Fruit fly (Drosophila melanogaster): ENCODE data around the gene ND-ACP.

The ND-ACP gene

dm6 chr3L:1318241-1318640, 11.5 kb upstream of the ND-ACP start, which contains the start of gene Myo61F (continued):
- TF ChIP-seq chinmo (GFP tag; IDR thresholded peaks at IDR 0.05; ENCODE audit: partially characterized antibody) (peak; percentile 51; the same call in 1 of the 4 replicates), CG7745 (tag; optimal IDR thresholded peaks at IDR 0.05) (no peak), zfh2 (GFP tag; optimal IDR thresholded peaks at IDR 0.05) (no peak), MESR4 (GFP tag; optimal IDR thresholded peaks at IDR 0.05) (no peak), CG17802 (tag; optimal IDR thresholded peaks at IDR 0.05) (no peak), Kr (GFP tag; optimal IDR thresholded peaks at IDR 0.05) (no peak), Pdp1 (GFP tag; optimal IDR thresholded peaks at IDR 0.05) (peak in 1 of 2 experiments; percentile 94), CG6791 (GFP tag; IDR thresholded peaks at IDR 0.05; ENCODE audit: partially characterized antibody) (peak; percentile 66), CG15514 (GFP tag; optimal IDR thresholded peaks at IDR 0.05) (peak; percentile 63), Med (GFP tag) (peak; percentile 67), CG7928 (GFP tag; optimal IDR thresholded peaks at IDR 0.05) (peak; percentile 45), Doc3 (GFP tag; IDR thresholded peaks at IDR 0.05; ENCODE audit: partially characterized antibody) (0 out of 3 replicates have a peak, but pooled peaks have one; percentile 12), dmrt99B (tag; optimal IDR thresholded peaks at IDR 0.05) (no peak), tna (GFP tag; IDR thresholded peaks at IDR 0.05; ENCODE audit: partially characterized antibody) (peak; percentile 39; the same call in 1 of the 2 replicates), sens (GFP tag) (peak; percentile 27), Hr78 (GFP tag; optimal IDR thresholded peaks at IDR 0.05) (peak in 1 of 2 experiments; percentile 38), Dref (GFP tag; IDR thresholded peaks at IDR 0.05) (peak; percentile 78), Six4 (GFP tag; optimal IDR thresholded peaks at IDR 0.05) (no peak), CG2202 (tag; optimal IDR thresholded peaks at IDR 0.05) (no peak), Mrtf (GFP tag; IDR thresholded peaks at IDR 0.05) (no peak), amos (GFP tag; IDR thresholded peaks at IDR 0.05; ENCODE audit: partially characterized antibody) (peak; percentile 30; the same call in 1 of the 2 replicates), bbx (GFP tag; IDR thresholded peaks at IDR 0.05; ENCODE audit: partially characterized antibody) (peak; percentile 64; the same call in 1 of the 2 replicates), CG14860 (GFP tag; IDR thresholded peaks at IDR 0.05; ENCODE audit: partially characterized antibody) (peak; percentile 46; the same call in 1 of the 3 replicates), BEAF-32 (GFP tag; optimal IDR thresholded peaks at IDR 0.05) (peak; percentile 21), Opbp (GFP tag; IDR thresholded peaks at IDR 0.05; ENCODE audit: partially characterized antibody) (0 out of 3 replicates have a peak, but pooled peaks have one; percentile 34), CG17186 (GFP tag; optimal IDR thresholded peaks at IDR 0.05) (peak; percentile 72), Bgb (GFP tag; IDR thresholded peaks at IDR 0.05; ENCODE audit: partially characterized antibody) (peak; percentile 58), CG9727 (GFP tag; optimal IDR thresholded peaks at IDR 0.05) (no peak), sna (GFP tag; IDR thresholded peaks at IDR 0.05; ENCODE audit: partially characterized antibody) (peak; percentile 42; the same call in 1 of the 2 replicates), Scr (GFP tag; IDR thresholded peaks at IDR 0.05; ENCODE audit: partially characterized antibody) (peak; percentile 54), CG7987 (GFP tag; optimal IDR thresholded peaks at IDR 0.05) (peak; percentile 20), gce (GFP tag; IDR thresholded peaks at IDR 0.05) (0 out of 3 replicates have a peak, but pooled peaks have one; percentile 23), Ets97D (GFP tag; optimal IDR thresholded peaks at IDR 0.05) (peak; percentile 12), zen2 (GFP tag; IDR thresholded peaks at IDR 0.05; ENCODE audit: partially characterized antibody) (0 out of 3 replicates have a peak, but pooled peaks have one; percentile 7), stwl (tag; optimal IDR thresholded peaks at IDR 0.05) (peak; percentile 9), Fer1 (GFP tag; optimal IDR thresholded peaks at IDR 0.05) (peak; percentile 15), unc-4 (GFP tag; IDR thresholded peaks at IDR 0.05; ENCODE audit: partially characterized antibody) (peak; percentile 53), Neu2 (GFP tag; optimal IDR thresholded peaks at IDR 0.05; ENCODE audit: borderline replicate concordance) (no peak), vvl (GFP tag; IDR thresholded peaks at IDR 0.05) (peak; percentile 74), cas (GFP tag; IDR thresholded peaks at IDR 0.05) (no peak), knrl (GFP tag; IDR thresholded peaks at IDR 0.05; ENCODE audit: partially characterized antibody) (0 out of 3 replicates have a peak, but pooled peaks have one; percentile 23), hbn (GFP tag; IDR thresholded peaks at IDR 0.05; ENCODE audit: partially characterized antibody) (peak; percentile 48), CG5180 (GFP tag; optimal IDR thresholded peaks at IDR 0.05) (no peak), CG7963 (GFP tag; IDR thresholded peaks at IDR 0.05; ENCODE audit: partially characterized antibody) (0 out of 3 replicates have a peak, but pooled peaks have one; percentile 61), dysf (GFP tag; IDR thresholded peaks at IDR 0.05) (0 out of 3 replicates have a peak, but pooled peaks have one; percentile 23), trem (tag; optimal IDR thresholded peaks at IDR 0.05) (peak; percentile 98)
